Fruit fly (Drosophila melanogaster) Kc167 (cell line): ENCODE results near the gene Lcp65Ab1.

ENCODE experiments used
- psq ChIP-seq: fragments of >200 bp; optimal IDR thresholded peaks from 2 replicates; lab custom pipeline; 2017; ENCODE audit warnings: missing external identifiers
- ttk ChIP-seq: sonication (Bioruptor generic); optimal IDR thresholded peaks from 2 replicates; lab custom pipeline; 2017; ENCODE audit warnings: missing external identifiers

dm6 chr3L:6141538-6141937, 7.8 kb upstream of the Lcp65Ab1 start:
- TF ChIP-seq ttk (lab: Kevin White, UChicago), result no peak
- TF ChIP-seq psq, result no peak
